Worm (Caenorhabditis elegans): ENCODE measurements around the gene cht-2.

cht-2 gene

ce11 chrII:8540412-8540811, 19.7 kb downstream of the cht-2 start, which contains the start of gene pqn-73 (continued):
- TF ChIP-seq daf-16 (GFP tag; optimal IDR thresholded peaks at IDR 0.05) (no peak), daf-16 (tag; optimal IDR thresholded peaks at IDR 0.05) (no peak), mdt-29 (GFP tag; IDR thresholded peaks at IDR 0.05) (no peak)

- no peak for TF ChIP-seq mdl-1 (tag; optimal IDR thresholded peaks at IDR 0.05)
- TF ChIP-seq sdz-12 (GFP tag; optimal IDR thresholded peaks at IDR 0.05), result no peak
- no peak for TF ChIP-seq zip-11 (GFP tag; IDR thresholded peaks at IDR 0.05)
- no peak for TF ChIP-seq nhr-41 (GFP tag; IDR thresholded peaks at IDR 0.05)
- no peak for TF ChIP-seq ceh-32 (tag; optimal IDR thresholded peaks at IDR 0.05; ENCODE audit: poor library complexity)
- no peak for TF ChIP-seq arid-1 (GFP tag; conservative IDR thresholded peaks at IDR 0.05)
- TF ChIP-seq pqm-1 (tag; optimal IDR thresholded peaks at IDR 0.05), result no peak
- TF ChIP-seq Y75B8A.6 (GFP tag; IDR thresholded peaks at IDR 0.05), result no peak
- no peak for TF ChIP-seq dmd-9 (GFP tag; IDR thresholded peaks at IDR 0.05)
- TF ChIP-seq mep-1 (tag; optimal IDR thresholded peaks at IDR 0.05), result no peak
- TF ChIP-seq nhr-237 (tag; optimal IDR thresholded peaks at IDR 0.05), result no peak
- no peak for TF ChIP-seq nhr-76 (tag; optimal IDR thresholded peaks at IDR 0.05)
- TF ChIP-seq aha-1 (tag), result no peak
- TF ChIP-seq skn-1 (tag; optimal IDR thresholded peaks at IDR 0.05), result no peak
- TF ChIP-seq aly-2 (tag; optimal IDR thresholded peaks at IDR 0.05), result no peak
- no peak for TF ChIP-seq ceh-20 (GFP tag; IDR thresholded peaks at IDR 0.05)
- TF ChIP-seq ZK546.5 (tag; optimal IDR thresholded peaks at IDR 0.05), result no peak
- no peak for TF ChIP-seq fos-1 (tag; optimal IDR thresholded peaks at IDR 0.05)
- no peak for TF ChIP-seq D1046.2 (GFP tag; IDR thresholded peaks at IDR 0.05)
These were observed 24.6 kb downstream of the cht-2 start, which contains the start of gene decr-1.2 for ce11 chrII:8545315-8545714. decr-1.2 (plus strand) TSS chrII:8545615.

ce11 chrII:8546975-8547374, 26.2 kb downstream of the cht-2 start:
- TF ChIP-seq dmd-6 (GFP tag; IDR thresholded peaks at IDR 0.05), result no peak
- TF ChIP-seq daf-19 (GFP tag; conservative IDR thresholded peaks at IDR 0.05), result peak; percentile 84
- TF ChIP-seq unc-62 (GFP tag; optimal IDR thresholded peaks at IDR 0.05 in 1 of 2), result no peak
- TF ChIP-seq unc-62 (tag; optimal IDR thresholded peaks at IDR 0.05), result no peak
- no peak for TF ChIP-seq fos-1 (tag; optimal IDR thresholded peaks at IDR 0.05)
- peak; percentile 95 for TF ChIP-seq aha-1 (tag)
- peak; percentile 72 for TF ChIP-seq madf-9 (GFP tag; conservative IDR thresholded peaks at IDR 0.05)
- peak; percentile 84 for TF ChIP-seq nhr-6 (tag; optimal IDR thresholded peaks at IDR 0.05)
- no peak for TF ChIP-seq set-16 (GFP tag; IDR thresholded peaks at IDR 0.05)
- no peak for TF ChIP-seq ceh-62 (tag; optimal IDR thresholded peaks at IDR 0.05)
- peak; percentile 41 for TF ChIP-seq dpl-1 (GFP tag; optimal IDR thresholded peaks at IDR 0.05)
- no peak for TF ChIP-seq ztf-7 (tag; optimal IDR thresholded peaks at IDR 0.05)
- peak; percentile 53; the same call in 1 of the 2 replicates for TF ChIP-seq nhr-41 (GFP tag; IDR thresholded peaks at IDR 0.05)
- no peak for TF ChIP-seq nhr-25 (tag; optimal IDR thresholded peaks at IDR 0.05; ENCODE audit: borderline replicate concordance, insufficient read depth)
- peak; percentile 74 for TF ChIP-seq hlh-30 (tag; optimal IDR thresholded peaks at IDR 0.05; ENCODE audit: insufficient read depth)
- TF ChIP-seq mes-2 (tag; optimal IDR thresholded peaks at IDR 0.05; ENCODE audit: poor library complexity, severe bottlenecking), result no peak
- TF ChIP-seq F10B5.3 (tag; optimal IDR thresholded peaks at IDR 0.05), result no peak
- no peak for TF ChIP-seq egl-27 (tag; optimal IDR thresholded peaks at IDR 0.05)
- no peak for TF ChIP-seq ama-1 (optimal IDR thresholded peaks at IDR 0.05)
- TF ChIP-seq jun-1 (tag; optimal IDR thresholded peaks at IDR 0.05), result no peak
- no peak; the same call in none of the 2 replicates for TF ChIP-seq hmg-1.1 (GFP tag; IDR thresholded peaks at IDR 0.05)
- peak; percentile 54 for TF ChIP-seq nhr-28 (tag; optimal IDR thresholded peaks at IDR 0.05)
- peak; percentile 79 for TF ChIP-seq lin-1 (GFP tag; IDR thresholded peaks at IDR 0.05)
- TF ChIP-seq daf-8 (GFP tag; IDR thresholded peaks at IDR 0.05), result no peak
- no peak for TF ChIP-seq unc-39 (tag; optimal IDR thresholded peaks at IDR 0.05)
- TF ChIP-seq F37D6.2 (tag; optimal IDR thresholded peaks at IDR 0.05), result peak; percentile 21
- peak; percentile 54 to 86 for TF ChIP-seq daf-16 (GFP tag; optimal IDR thresholded peaks at IDR 0.05)
- TF ChIP-seq daf-16 (tag; optimal IDR thresholded peaks at IDR 0.05), result peak; percentile 77
- TF ChIP-seq dmd-8 (GFP tag; IDR thresholded peaks at IDR 0.05), result no peak; the same call in none of the 2 replicates
- peak; percentile 6 for TF ChIP-seq pqm-1 (tag; optimal IDR thresholded peaks at IDR 0.05)
- peak; percentile 80 for TF ChIP-seq Y5F2A.4 (GFP tag; optimal IDR thresholded peaks at IDR 0.05)
- no peak for TF ChIP-seq ceh-28 (tag; optimal IDR thresholded peaks at IDR 0.05)
- no peak for TF ChIP-seq snpc-4 (tag; optimal IDR thresholded peaks at IDR 0.05)
- TF ChIP-seq mep-1 (tag; optimal IDR thresholded peaks at IDR 0.05), result no peak
- peak; percentile 85 for TF ChIP-seq spr-1 (tag; optimal IDR thresholded peaks at IDR 0.05)

Measured in whole organism, L4 larva.